Worm (Caenorhabditis elegans): Measurements from ENCODE around the gene F17C8.7.
"Not testable (repeated sequence)": the region's sequence is repeated elsewhere in the genome, so short reads cannot be mapped to it uniquely, and the experiment has no call there.

The F17C8.7 gene

DNA sequence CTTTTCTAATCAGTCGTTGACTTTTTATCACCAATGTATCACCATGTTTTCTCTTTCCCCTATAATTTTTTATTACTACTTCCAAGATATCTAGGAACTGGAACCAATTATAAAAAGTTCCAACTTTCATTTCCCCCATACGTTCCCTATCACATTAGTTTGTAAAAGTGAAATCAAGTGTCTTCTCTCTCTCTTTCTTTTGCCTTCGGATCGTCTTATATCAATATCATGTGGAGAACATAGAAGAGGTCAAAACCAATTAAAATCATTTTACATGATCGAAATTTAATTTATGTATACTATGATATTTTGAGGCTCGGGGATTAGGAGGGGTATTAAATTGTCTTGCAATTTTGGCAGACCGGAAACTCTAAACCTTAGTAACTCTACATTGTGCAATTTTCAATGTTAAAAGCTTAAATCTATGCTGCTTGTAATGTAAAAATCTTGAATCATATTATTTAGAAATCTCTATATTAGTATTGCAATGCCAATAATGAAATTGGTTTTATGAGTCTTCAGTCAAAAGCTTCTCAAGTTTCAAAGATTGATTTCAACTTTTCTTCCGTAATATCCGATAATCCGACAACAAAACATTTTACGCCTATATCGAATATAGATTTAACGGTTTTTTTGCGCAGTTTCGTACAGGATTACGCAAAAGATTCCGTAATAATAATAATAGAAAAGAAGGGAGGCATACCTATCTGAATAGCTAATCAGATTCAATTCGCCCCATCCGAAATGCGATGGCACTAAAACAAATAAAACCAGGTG is 32.5 kb downstream of the F17C8.7 start:
- TF ChIP-seq ceh-48 (tag; optimal IDR thresholded peaks at IDR 0.05), result no peak
- no peak for TF ChIP-seq che-1 (tag; optimal IDR thresholded peaks at IDR 0.05)
- TF ChIP-seq fkh-6 (tag; optimal IDR thresholded peaks at IDR 0.05), result no peak
- no peak for TF ChIP-seq pros-1 (tag; optimal IDR thresholded peaks at IDR 0.05)
- no peak for TF ChIP-seq hlh-8 (tag; optimal IDR thresholded peaks at IDR 0.05)
- TF ChIP-seq ceh-24 (tag; optimal IDR thresholded peaks at IDR 0.05), result no peak
- TF ChIP-seq ceh-31 (tag; optimal IDR thresholded peaks at IDR 0.05), result no peak
- no peak for TF ChIP-seq pax-1 (tag; optimal IDR thresholded peaks at IDR 0.05)
- no peak for TF ChIP-seq F13H6.1 (tag; optimal IDR thresholded peaks at IDR 0.05)

DNA sequence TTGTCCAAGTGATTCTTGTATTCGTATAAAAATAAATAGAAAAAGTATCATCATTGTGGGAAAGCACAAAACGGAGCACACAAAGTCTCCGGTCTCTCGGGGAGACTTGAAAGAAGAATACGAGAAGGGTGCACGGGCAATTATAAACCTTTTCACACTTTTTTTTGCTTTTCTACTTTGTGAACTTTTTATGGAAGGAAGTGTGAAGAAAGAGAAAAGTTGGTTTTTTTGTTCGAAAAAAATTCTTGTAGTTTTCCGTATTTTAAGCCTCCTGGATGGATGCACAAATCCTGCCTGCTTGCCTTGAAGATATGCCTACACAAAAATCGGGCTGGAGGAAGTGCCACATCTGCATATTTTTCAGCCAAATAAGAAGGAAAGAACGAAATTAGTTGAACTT is 42.5 kb downstream of the F17C8.7 start, which contains the start of gene B0393.7:
Gene B0393.7, minus strand, starts transcription at position 101 of the 400 bp plus-strand sequence.
- TF ChIP-seq elt-2 (tag; optimal IDR thresholded peaks at IDR 0.05), result no peak
- TF ChIP-seq pros-1 (tag; optimal IDR thresholded peaks at IDR 0.05), result no peak
- TF ChIP-seq ceh-34 (tag; optimal IDR thresholded peaks at IDR 0.05), result no peak
- TF ChIP-seq K02D7.2 (tag; optimal IDR thresholded peaks at IDR 0.05), result no peak
- no peak for TF ChIP-seq ceh-22 (tag; optimal IDR thresholded peaks at IDR 0.05)

DNA sequence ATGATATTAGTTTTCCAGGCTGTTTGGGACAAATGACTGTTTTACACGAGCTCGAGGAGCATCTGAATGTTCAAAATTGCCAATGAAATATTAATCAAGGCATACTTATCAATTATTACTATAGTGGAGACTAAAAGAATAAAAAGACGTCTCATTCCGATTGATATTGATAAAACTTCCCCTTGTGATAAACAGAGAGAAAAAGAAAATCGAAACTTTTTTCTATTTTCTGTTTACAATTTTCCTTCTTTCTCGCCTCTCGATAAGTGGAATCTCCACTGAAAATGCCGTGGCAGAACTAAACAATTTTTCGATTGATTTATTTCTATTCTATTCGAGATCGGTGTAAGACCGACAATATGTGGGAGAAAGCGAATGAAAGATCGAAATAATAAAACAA is 44.3 kb downstream of the F17C8.7 start, which contains the start of gene B0393.9:
Gene B0393.9, minus strand, starts transcription at position 303 of the 400 bp plus-strand sequence.
- TF ChIP-seq madf-2 (tag; optimal IDR thresholded peaks at IDR 0.05) (no peak), ceh-30 (tag; optimal IDR thresholded peaks at IDR 0.05) (no peak), pax-1 (tag; optimal IDR thresholded peaks at IDR 0.05) (no peak), fkh-6 (tag; optimal IDR thresholded peaks at IDR 0.05) (no peak), pat-9 (tag; optimal IDR thresholded peaks at IDR 0.05) (no peak), pros-1 (tag; optimal IDR thresholded peaks at IDR 0.05) (no peak), nhr-232 (tag; optimal IDR thresholded peaks at IDR 0.05) (no peak), ref-2 (tag; optimal IDR thresholded peaks at IDR 0.05) (no peak), ceh-48 (tag; optimal IDR thresholded peaks at IDR 0.05) (no peak), C08G9.2 (tag; optimal IDR thresholded peaks at IDR 0.05) (no peak), ceh-18 (tag; optimal IDR thresholded peaks at IDR 0.05) (no peak), ceh-45 (GFP tag; IDR thresholded peaks at IDR 0.05) (no peak)

DNA sequence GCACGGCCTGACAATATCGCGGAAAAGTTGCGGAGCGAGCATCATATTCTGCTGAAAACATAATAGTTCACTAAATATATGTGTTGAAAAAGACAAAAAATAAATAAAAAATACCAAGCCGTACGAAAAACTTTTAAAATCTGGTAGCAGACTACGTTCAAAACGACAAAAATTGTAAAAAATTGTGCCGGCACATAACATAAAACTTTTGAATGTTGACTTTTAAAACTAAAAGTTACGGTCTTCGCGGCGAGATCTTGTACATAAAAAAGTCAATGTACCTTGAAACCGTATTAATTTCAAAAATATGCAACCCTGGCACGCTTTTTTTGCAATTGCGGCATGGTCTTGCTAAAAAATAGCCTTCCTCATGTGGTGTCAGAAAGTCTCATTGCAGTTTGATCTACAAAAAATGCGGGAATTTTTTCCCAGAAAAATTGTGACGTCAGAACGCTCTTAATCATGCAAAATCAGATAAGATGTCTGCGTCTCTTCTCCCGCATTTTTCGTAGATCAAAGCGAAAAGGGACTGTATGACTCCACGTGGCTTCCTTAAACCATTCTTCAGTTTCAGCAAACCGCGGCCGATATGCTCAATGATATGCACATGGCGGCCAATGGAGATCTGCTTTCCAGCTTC is 46.5 kb downstream of the F17C8.7 start, which contains the start of the genes gex-5 and C38D4.10:
Gene gex-5, minus strand, starts transcription at position 51 of the 640 bp plus-strand sequence.
Gene C38D4.10, plus strand, starts transcription at position 590 of the 640 bp plus-strand sequence.
- TF ChIP-seq ceh-19 (GFP tag; optimal IDR thresholded peaks at IDR 0.05); pag-3 (tag; optimal IDR thresholded peaks at IDR 0.05; ENCODE audit: borderline replicate concordance); ceh-14 (tag; optimal IDR thresholded peaks at IDR 0.05): not testable (repeated sequence)

DNA sequence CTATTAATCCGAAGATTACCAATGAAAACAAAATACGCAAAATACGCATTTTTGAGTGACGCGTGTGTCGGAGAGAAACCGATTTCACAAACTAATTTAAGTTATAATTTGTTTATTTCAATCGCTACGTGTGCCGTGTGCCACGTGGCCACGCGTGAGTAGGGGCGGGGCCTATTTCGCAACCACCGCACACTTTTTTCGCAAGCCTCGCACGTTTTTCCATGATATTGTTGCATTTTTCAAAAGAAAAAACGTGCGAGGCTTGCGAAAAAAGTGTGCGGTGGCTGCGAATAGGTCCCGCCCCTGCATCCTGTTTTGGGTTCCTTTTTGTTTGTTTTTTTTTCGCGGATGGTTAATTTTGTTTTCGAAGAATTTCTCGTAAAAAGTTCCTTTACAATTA is 49.6 kb downstream of the F17C8.7 start, which contains the start of gene enu-3.2:
Gene enu-3.2, minus strand, starts transcription at position 105 of the 400 bp plus-strand sequence.
- not testable (repeated sequence) for TF ChIP-seq nhr-11, nhr-232, C08G9.2 (tag; optimal IDR thresholded peaks at IDR 0.05)

DNA sequence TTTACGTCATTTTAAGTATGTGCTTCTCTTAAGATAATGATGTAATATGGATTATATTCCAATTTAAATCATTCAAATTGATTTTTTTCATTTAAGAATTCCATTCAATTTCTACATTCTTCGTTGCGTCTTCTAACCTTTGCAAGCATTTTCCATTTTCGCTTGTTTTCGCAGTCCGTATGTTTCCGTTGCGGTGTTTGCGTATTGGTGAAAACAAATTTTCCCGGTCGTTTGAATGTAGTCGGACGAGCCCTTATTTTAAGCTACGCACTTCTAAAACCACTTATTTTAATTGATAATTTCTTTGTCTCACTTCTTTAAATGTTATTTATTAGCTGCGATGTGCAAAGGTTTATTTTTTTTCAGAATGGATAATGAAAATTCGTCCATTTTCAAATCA is 50.2 kb downstream of the F17C8.7 start, which contains the start of gene mel-28:
Gene mel-28, plus strand, starts transcription at position 367 of the 400 bp plus-strand sequence.
- no peak for TF ChIP-seq syd-9 (tag; optimal IDR thresholded peaks at IDR 0.05)
- TF ChIP-seq lim-6 (tag; optimal IDR thresholded peaks at IDR 0.05), result no peak
- TF ChIP-seq sox-4 (tag; optimal IDR thresholded peaks at IDR 0.05), result no peak

Measured in whole organism, late embryonic.